Fruit fly (Drosophila melanogaster): ENCODE measurements around the gene Usp12-46.

Gene Usp12-46

dm6 chr3R:22747423-22748090 is 3.1 kb upstream of the Usp12-46 start, which contains the start of gene CG17141 (continued):
- TF ChIP-seq fd96Cb (tag; optimal IDR thresholded peaks at IDR 0.05) = no peak
- TF ChIP-seq MESR4 (GFP tag; optimal IDR thresholded peaks at IDR 0.05) = peak; percentile 77
- TF ChIP-seq CG1024 (GFP tag; IDR thresholded peaks at IDR 0.05) = no peak
- TF ChIP-seq seq (GFP tag; IDR thresholded peaks at IDR 0.05) = no peak
- TF ChIP-seq z (GFP tag; IDR thresholded peaks at IDR 0.05) = no peak
- TF ChIP-seq CG8478 (optimal IDR thresholded peaks at IDR 0.05) = no peak
- TF ChIP-seq gem (tag; optimal IDR thresholded peaks at IDR 0.05) = no peak
- TF ChIP-seq ewg (GFP tag; optimal IDR thresholded peaks at IDR 0.05) = no peak
- TF ChIP-seq shn (GFP tag; optimal IDR thresholded peaks at IDR 0.05) = no peak
- no peak for TF ChIP-seq Atf6 (GFP tag; IDR thresholded peaks at IDR 0.05)
- no peak for TF ChIP-seq corto (GFP tag; optimal IDR thresholded peaks at IDR 0.05)
- no peak for TF ChIP-seq sens-2 (GFP tag; IDR thresholded peaks at IDR 0.05)
- no peak for TF ChIP-seq TFAM (GFP tag; optimal IDR thresholded peaks at IDR 0.05)
- TF ChIP-seq Blimp-1 (GFP tag; optimal IDR thresholded peaks at IDR 0.05) = no peak
- no peak for TF ChIP-seq az2 (GFP tag; optimal IDR thresholded peaks at IDR 0.05)
- TF ChIP-seq run (tag; optimal IDR thresholded peaks at IDR 0.05) = no peak
- no peak for TF ChIP-seq CG10979 (tag; optimal IDR thresholded peaks at IDR 0.05)
- no peak for TF ChIP-seq sob (GFP tag; IDR thresholded peaks at IDR 0.05)
- TF ChIP-seq tio (GFP tag; optimal IDR thresholded peaks at IDR 0.05) = no peak
- no peak for TF ChIP-seq CG11723 (GFP tag; optimal IDR thresholded peaks at IDR 0.05)
- no peak for TF ChIP-seq zen2 (GFP tag; IDR thresholded peaks at IDR 0.05; ENCODE audit: partially characterized antibody)
- peak; percentile 34; the same call in 1 of the 3 replicates for TF ChIP-seq CG34224 (GFP tag; IDR thresholded peaks at IDR 0.05; ENCODE audit: partially characterized antibody)
- no peak for TF ChIP-seq CG17802 (tag; optimal IDR thresholded peaks at IDR 0.05)
- TF ChIP-seq CG15514 (GFP tag; optimal IDR thresholded peaks at IDR 0.05) = peak; percentile 72
- TF ChIP-seq Taf1 (GFP tag; IDR thresholded peaks at IDR 0.05) = no peak
- no peak for TF ChIP-seq CG14667 (GFP tag; IDR thresholded peaks at IDR 0.05)
- TF ChIP-seq CG8281 (tag; optimal IDR thresholded peaks at IDR 0.05) = no peak
- TF ChIP-seq pzg (GFP tag; optimal IDR thresholded peaks at IDR 0.05) = peak; percentile 90
- no peak for TF ChIP-seq pnt (GFP tag; optimal IDR thresholded peaks at IDR 0.05)
- no peak for TF ChIP-seq CG9437 (GFP tag; optimal IDR thresholded peaks at IDR 0.05)
- no peak for TF ChIP-seq fru (optimal IDR thresholded peaks at IDR 0.05)
- TF ChIP-seq CG34376 (GFP tag; optimal IDR thresholded peaks at IDR 0.05) = no peak
- no peak for TF ChIP-seq CG18476 (GFP tag; optimal IDR thresholded peaks at IDR 0.05)
- no peak for TF ChIP-seq CG4820 (GFP tag; optimal IDR thresholded peaks at IDR 0.05)
- TF ChIP-seq CHES-1-like (GFP tag; optimal IDR thresholded peaks at IDR 0.05) = no peak
- TF ChIP-seq cas (GFP tag; IDR thresholded peaks at IDR 0.05) = no peak
- TF ChIP-seq fu2 (GFP tag; optimal IDR thresholded peaks at IDR 0.05) = no peak
- TF ChIP-seq CG12659 (GFP tag; optimal IDR thresholded peaks at IDR 0.05) = no peak
- no peak for TF ChIP-seq nerfin-1 (tag; optimal IDR thresholded peaks at IDR 0.05)
- TF ChIP-seq CG1603 (tag; optimal IDR thresholded peaks at IDR 0.05) = peak; percentile 57
- TF ChIP-seq hkb (optimal IDR thresholded peaks at IDR 0.05) = no peak
- TF ChIP-seq hkb (GFP tag; IDR thresholded peaks at IDR 0.05) = peak; percentile 40
- TF ChIP-seq Hand (GFP tag; optimal IDR thresholded peaks at IDR 0.05) = no peak
- TF ChIP-seq CG1529 (GFP tag; optimal IDR thresholded peaks at IDR 0.05) = no peak
- no peak for TF ChIP-seq ac (GFP tag; optimal IDR thresholded peaks at IDR 0.05)
- TF ChIP-seq btn (GFP tag; optimal IDR thresholded peaks at IDR 0.05) = no peak
- TF ChIP-seq dati (GFP tag; IDR thresholded peaks at IDR 0.05) = no peak
- TF ChIP-seq CG18599 (GFP tag; optimal IDR thresholded peaks at IDR 0.05) = no peak
- no peak for TF ChIP-seq Max (GFP tag; optimal IDR thresholded peaks at IDR 0.05)
- no peak for TF ChIP-seq sqz (GFP tag; optimal IDR thresholded peaks at IDR 0.05)
- peak; percentile 50 for TF ChIP-seq CG17186 (GFP tag; optimal IDR thresholded peaks at IDR 0.05)

Measured in whole organism, embryonic.